Fruit fly (Drosophila melanogaster) whole organism, embryonic: Measurements from ENCODE around the gene EMC3.
A peak's percentile ranks its signal among the peaks of the same experiment; 100 is the strongest.

ENCODE experiments used
- Adf1 ChIP-seq: fragments of 200-800 bp; sonication (Bioruptor generic); IDR thresholded peaks from 2 replicates; pipeline ENCODE4 v1.3.6; 2022; ENCODE audit warnings: missing biosample characterization, missing genetic modification characterization
- Bteb2 ChIP-seq: fragments of 200-800 bp; sonication (Bioruptor generic); optimal IDR thresholded peaks from 2 replicates; lab custom pipeline; 2016; ENCODE audit warnings: missing biosample characterization, missing genetic modification characterization
- CG10274 ChIP-seq: fragments of 200-800 bp; sonication (Bioruptor generic); optimal IDR thresholded peaks from 3 replicates; lab custom pipeline; 2017; ENCODE audit warnings: missing biosample characterization, mild to moderate bottlenecking, missing genetic modification characterization
- CG11398 ChIP-seq: fragments of 200-800 bp; sonication (Bioruptor generic); optimal IDR thresholded peaks from 2 replicates; lab custom pipeline; 2016; ENCODE audit warnings: missing biosample characterization, missing genetic modification characterization
- CG11456 ChIP-seq: fragments of 200-800 bp; sonication (Bioruptor generic); IDR thresholded peaks from 3 replicates; pipeline ENCODE4 v1.3.6; 2022; ENCODE audit warnings: missing biosample characterization, missing genetic modification characterization
- CG12155 ChIP-seq: fragments of 200-800 bp; sonication (Bioruptor generic); optimal IDR thresholded peaks from 3 replicates; lab custom pipeline; 2016; ENCODE audit warnings: missing biosample characterization, missing genetic modification characterization
- CG14667 ChIP-seq: fragments of 200-800 bp; sonication (Bioruptor generic); IDR thresholded peaks from 2 replicates; pipeline ENCODE4 v1.3.6; 2022; ENCODE audit warnings: missing biosample characterization, missing genetic modification characterization
- CG1603 ChIP-seq: fragments of 200-800 bp; sonication (Bioruptor generic); optimal IDR thresholded peaks from 2 replicates; lab custom pipeline; 2019; ENCODE audit warnings: missing biosample characterization, mild to moderate bottlenecking, missing genetic modification characterization, moderate library complexity
- CG17361 ChIP-seq: fragments of 200-800 bp; sonication (Bioruptor generic); IDR thresholded peaks from 3 replicates; pipeline ENCODE4 v1.3.6; 2022; ENCODE audit warnings: missing biosample characterization, missing genetic modification characterization
- CG18476 ChIP-seq: fragments of 200-800 bp; sonication (Bioruptor generic); optimal IDR thresholded peaks from 2 replicates; lab custom pipeline; 2016; ENCODE audit warnings: missing biosample characterization, mild to moderate bottlenecking, missing genetic modification characterization
- CG2129 ChIP-seq: fragments of 200-800 bp; sonication (Bioruptor generic); IDR thresholded peaks from 2 replicates; pipeline ENCODE4 v1.3.6; 2022; ENCODE audit warnings: missing biosample characterization, missing genetic modification characterization; ENCODE audit not compliant: partially characterized antibody
- CG30020 ChIP-seq: fragments of 200-800 bp; optimal IDR thresholded peaks from 2 replicates; lab custom pipeline; 2019; ENCODE audit warnings: missing biosample characterization, mild to moderate bottlenecking, missing genetic modification characterization, moderate library complexity
- CG32532 ChIP-seq: fragments of 200-800 bp; sonication (Bioruptor generic); IDR thresholded peaks from 2 replicates; pipeline ENCODE4 v1.3.6; 2022; ENCODE audit warnings: missing biosample characterization, missing genetic modification characterization
- CG3847 ChIP-seq: fragments of 200-800 bp; sonication (Bioruptor generic); IDR thresholded peaks from 2 replicates; pipeline ENCODE4 v1.3.6; 2022; ENCODE audit warnings: missing biosample characterization, missing genetic modification characterization
- CG8388 ChIP-seq: fragments of 200-800 bp; sonication (Bioruptor generic); optimal IDR thresholded peaks from 2 replicates; lab custom pipeline; 2019; ENCODE audit warnings: missing biosample characterization, mild to moderate bottlenecking, missing genetic modification characterization, moderate library complexity
- CG9437 ChIP-seq: fragments of 200-800 bp; sonication (Bioruptor generic); optimal IDR thresholded peaks from 2 replicates; lab custom pipeline; 2018; ENCODE audit warnings: missing biosample characterization, mild to moderate bottlenecking, missing genetic modification characterization
- CG9797 ChIP-seq: fragments of 200-800 bp; sonication (Bioruptor generic); optimal IDR thresholded peaks from 3 replicates; lab custom pipeline; 2018; ENCODE audit warnings: missing biosample characterization, mild to moderate bottlenecking, missing genetic modification characterization
- Ets97D ChIP-seq: fragments of 200-800 bp; sonication (Bioruptor generic); optimal IDR thresholded peaks from 3 replicates; lab custom pipeline; 2016; ENCODE audit warnings: missing biosample characterization, missing genetic modification characterization
- Hand ChIP-seq: fragments of 200-800 bp; sonication (Bioruptor generic); optimal IDR thresholded peaks from 2 replicates; lab custom pipeline; 2017; ENCODE audit warnings: mild to moderate bottlenecking, missing biosample characterization, missing genetic modification reagents, missing genetic modification characterization
- Hr78 ChIP-seq, 2 experiments: fragments of 200-800 bp in 1 of 2; fragments of >200 bp in 1 of 2; sonication (Bioruptor generic) in 1 of 2; optimal IDR thresholded peaks; 2 replicates each; lab custom pipeline; 2017 to 2019; ENCODE audit warnings: missing biosample characterization in 2 of 2, missing genetic modification characterization in 2 of 2, mild to moderate bottlenecking in 1 of 2, moderate library complexity in 1 of 2
- MBD-R2 ChIP-seq: fragments of 200-800 bp; sonication (Bioruptor generic); IDR thresholded peaks from 2 replicates; pipeline ENCODE4 v1.3.6; 2022; ENCODE audit warnings: missing biosample characterization, missing genetic modification characterization
- Mad ChIP-seq: fragments of 200-800 bp; sonication (Bioruptor generic); optimal IDR thresholded peaks from 2 replicates; lab custom pipeline; 2016; ENCODE audit warnings: missing biosample characterization, missing genetic modification characterization
- NFAT ChIP-seq: fragments of 200-800 bp; sonication (Bioruptor generic); IDR thresholded peaks from 2 replicates; pipeline ENCODE4 v1.3.6; 2022; ENCODE audit warnings: missing biosample characterization, missing genetic modification characterization
- Pdp1 ChIP-seq, 2 experiments: fragments of 200-800 bp; sonication (Bioruptor generic); optimal IDR thresholded peaks; 3 replicates each; lab custom pipeline; 2016; ENCODE audit warnings: missing biosample characterization in 2 of 2, missing genetic modification characterization in 2 of 2, mild to moderate bottlenecking in 1 of 2, moderate library complexity in 1 of 2
- Poxn ChIP-seq: fragments of 200-800 bp; sonication (Bioruptor generic); IDR thresholded peaks from 2 replicates; pipeline ENCODE4 v1.3.6; 2022; ENCODE audit warnings: missing biosample characterization, missing genetic modification characterization
- Rx ChIP-seq: fragments of 200-800 bp; sonication (Bioruptor generic); IDR thresholded peaks from 2 replicates; pipeline ENCODE4 v1.3.6; 2022; ENCODE audit warnings: missing biosample characterization, missing genetic modification characterization
- Sox102F ChIP-seq: fragments of 200-800 bp; sonication (Bioruptor generic); optimal IDR thresholded peaks from 2 replicates; lab custom pipeline; 2018; ENCODE audit warnings: missing biosample characterization, mild to moderate bottlenecking, missing genetic modification characterization, moderate library complexity
- Sry-δ ChIP-seq: fragments of 200-800 bp; sonication (Bioruptor generic); optimal IDR thresholded peaks from 2 replicates; lab custom pipeline; 2016; ENCODE audit warnings: missing biosample characterization, missing genetic modification characterization
- Usf ChIP-seq: fragments of 200-800 bp; sonication (Bioruptor generic); optimal IDR thresholded peaks from 2 replicates; lab custom pipeline; 2017; ENCODE audit warnings: missing genotype, missing biosample characterization, missing genetic modification characterization
- cad ChIP-seq: fragments of >200 bp; optimal IDR thresholded peaks from 2 replicates; lab custom pipeline; 2017; ENCODE audit warnings: missing biosample characterization, missing genetic modification characterization
- chif ChIP-seq, 2 experiments: fragments of 200-800 bp; sonication (Bioruptor generic); optimal IDR thresholded peaks; 3 replicates each; lab custom pipeline; 2016; ENCODE audit warnings: missing biosample characterization in 2 of 2, missing genetic modification characterization in 2 of 2
- chn ChIP-seq: fragments of 200-800 bp; sonication (Bioruptor generic); optimal IDR thresholded peaks from 2 replicates; lab custom pipeline; 2016; ENCODE audit warnings: missing biosample characterization, missing genetic modification characterization
- ci ChIP-seq: fragments of 200-800 bp; sonication (Bioruptor generic); IDR thresholded peaks from 3 replicates; pipeline ENCODE4 v1.3.6; 2022; ENCODE audit warnings: missing biosample characterization, missing genetic modification characterization
- dmrt11E ChIP-seq: fragments of 200-800 bp; sonication (Bioruptor generic); optimal IDR thresholded peaks from 3 replicates; lab custom pipeline; 2018; ENCODE audit warnings: missing biosample characterization, mild to moderate bottlenecking, missing genetic modification characterization, moderate library complexity
- gem ChIP-seq: fragments of 200-800 bp; sonication (Bioruptor generic); optimal IDR thresholded peaks from 2 replicates; lab custom pipeline; 2019; ENCODE audit warnings: missing biosample characterization, mild to moderate bottlenecking, missing genetic modification characterization, moderate library complexity
- grau ChIP-seq: fragments of 200-800 bp; optimal IDR thresholded peaks from 3 replicates; lab custom pipeline; 2019; ENCODE audit warnings: missing biosample characterization, mild to moderate bottlenecking, missing genetic modification characterization, moderate library complexity
- gt ChIP-seq: fragments of 200-800 bp; sonication (Bioruptor generic); IDR thresholded peaks from 2 replicates; pipeline ENCODE4 v1.3.6; 2022; ENCODE audit warnings: missing biosample characterization, missing genetic modification characterization
- inv ChIP-seq: fragments of 200-800 bp; sonication (Bioruptor generic); IDR thresholded peaks from 2 replicates; pipeline ENCODE4 v1.3.6; 2022; ENCODE audit warnings: missing biosample characterization, missing genetic modification characterization; ENCODE audit not compliant: partially characterized antibody
- lilli ChIP-seq: fragments of 200-800 bp; sonication (Bioruptor generic); optimal IDR thresholded peaks from 3 replicates; lab custom pipeline; 2016; ENCODE audit warnings: missing biosample characterization, missing genetic modification characterization
- nmo ChIP-seq: fragments of 200-800 bp; sonication (Bioruptor generic); optimal IDR thresholded peaks from 2 replicates; lab custom pipeline; 2018; ENCODE audit warnings: missing biosample characterization, mild to moderate bottlenecking, missing genetic modification characterization, moderate library complexity
- nom ChIP-seq: fragments of 200-800 bp; sonication (Bioruptor generic); optimal IDR thresholded peaks from 2 replicates; lab custom pipeline; 2017; ENCODE audit warnings: missing biosample characterization, missing genetic modification characterization, mild to moderate bottlenecking, moderate library complexity, missing genetic modification reagents
- oc ChIP-seq: fragments of 200-800 bp; sonication (Bioruptor generic); optimal IDR thresholded peaks from 2 replicates; lab custom pipeline; 2018; ENCODE audit warnings: missing biosample characterization, mild to moderate bottlenecking, missing genetic modification characterization, moderate library complexity
- phol ChIP-seq: fragments of 200-800 bp; sonication (Bioruptor generic); optimal IDR thresholded peaks from 3 replicates; lab custom pipeline; 2018; ENCODE audit warnings: missing biosample characterization, mild to moderate bottlenecking, missing genetic modification characterization, moderate library complexity
- prd ChIP-seq, 3 experiments: fragments of >200 bp in 2 of 3; fragments of 200-800 bp in 1 of 3; sonication (Bioruptor generic) in 1 of 3; optimal IDR thresholded peaks in 2 of 3; IDR thresholded peaks in 1 of 3; 2 replicates in 2 of 3; 3 replicates in 1 of 3; pipeline versions ENCODE4 v1.3.6 to Lab custom; 2017 to 2022; ENCODE audit warnings: missing biosample characterization in 1 of 3, missing genetic modification characterization in 1 of 3
- pzg ChIP-seq: fragments of 200-800 bp; sonication (Bioruptor generic); optimal IDR thresholded peaks from 3 replicates; lab custom pipeline; 2018; ENCODE audit warnings: missing biosample characterization, mild to moderate bottlenecking, missing genetic modification characterization, moderate library complexity
- shn ChIP-seq: fragments of 200-800 bp; sonication (Bioruptor generic); optimal IDR thresholded peaks from 3 replicates; lab custom pipeline; 2016; ENCODE audit warnings: missing biosample characterization, missing genetic modification characterization
- slbo ChIP-seq: fragments of 200-800 bp; sonication (Bioruptor generic); IDR thresholded peaks from 2 replicates; pipeline ENCODE4 v1.3.6; 2022; ENCODE audit warnings: missing biosample characterization, missing genetic modification characterization

The EMC3 gene

DNA sequence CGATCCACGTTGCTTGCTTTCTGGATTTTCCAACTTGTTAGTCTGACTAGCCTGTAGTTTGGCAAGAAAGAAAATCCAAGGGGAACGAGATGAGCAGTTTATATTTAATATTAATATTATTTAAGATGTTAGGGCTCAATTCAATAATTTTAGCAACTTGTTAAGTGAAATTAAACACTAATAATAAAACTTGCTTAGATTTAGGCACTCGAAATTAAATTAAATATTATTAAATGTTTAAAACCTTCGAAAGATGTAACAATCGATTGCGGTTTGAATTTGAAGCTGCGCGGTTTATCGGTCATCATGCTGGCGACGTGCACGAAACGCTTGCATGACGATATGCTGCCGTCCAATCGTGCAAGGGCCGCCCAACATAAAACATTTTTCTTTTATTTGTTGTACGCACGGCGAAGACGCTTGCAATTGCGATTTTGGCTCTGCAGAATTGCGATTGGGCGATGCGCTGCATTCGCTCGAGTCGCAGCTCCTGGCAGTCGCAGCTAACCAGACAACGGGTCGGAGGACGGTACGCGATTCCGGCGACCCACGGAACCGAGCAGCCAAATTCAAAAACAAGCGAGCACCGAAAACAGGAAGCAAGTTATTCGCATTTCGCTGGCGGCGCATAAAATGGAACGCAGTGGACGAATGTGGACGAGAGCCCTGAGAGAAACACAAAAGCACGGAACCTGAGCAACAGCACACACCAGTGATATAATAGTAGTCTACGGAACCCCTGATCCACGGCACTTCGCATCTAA lies 5.0 kb upstream of the EMC3 start, which contains the start of the genes Vha16-5 and CG12299 (continued):
- no peak for TF ChIP-seq Hr78 (GFP tag; optimal IDR thresholded peaks at IDR 0.05; lab: Kevin White, UChicago)
- TF ChIP-seq CG8388, result peak; percentile 39
- TF ChIP-seq nmo (GFP tag; lab: Kevin White, UChicago), result peak; percentile 75
- TF ChIP-seq gt (GFP tag; lab: Robert Waterston, UW), result peak; percentile 69
- TF ChIP-seq CG11398 (GFP tag; lab: Kevin White, UChicago), result peak; percentile 79
- TF ChIP-seq ci (GFP tag; lab: Robert Waterston, UW), result peak; percentile 97
- TF ChIP-seq Bteb2 (GFP tag; lab: Kevin White, UChicago), result peak; percentile 85
- TF ChIP-seq nom (GFP tag; lab: Kevin White, UChicago), result no peak
- TF ChIP-seq Hand, result no peak
- peak; percentile 80 to 85 for TF ChIP-seq chif (GFP tag; optimal IDR thresholded peaks at IDR 0.05; lab: Kevin White, UChicago)
- peak; percentile 47 for TF ChIP-seq CG9437 (GFP tag; lab: Kevin White, UChicago)
- TF ChIP-seq Sry-δ (GFP tag; lab: Kevin White, UChicago), result peak; percentile 71
- no peak for TF ChIP-seq cad (GFP tag; lab: Kevin White, UChicago)
- peak; percentile 70 for TF ChIP-seq CG14667
- TF ChIP-seq inv (GFP tag; lab: Robert Waterston, UW), result peak; percentile 73
- no peak for TF ChIP-seq CG10274 (GFP tag; lab: Kevin White, UChicago)
- TF ChIP-seq pzg (GFP tag; lab: Kevin White, UChicago), result peak; percentile 68

DNA sequence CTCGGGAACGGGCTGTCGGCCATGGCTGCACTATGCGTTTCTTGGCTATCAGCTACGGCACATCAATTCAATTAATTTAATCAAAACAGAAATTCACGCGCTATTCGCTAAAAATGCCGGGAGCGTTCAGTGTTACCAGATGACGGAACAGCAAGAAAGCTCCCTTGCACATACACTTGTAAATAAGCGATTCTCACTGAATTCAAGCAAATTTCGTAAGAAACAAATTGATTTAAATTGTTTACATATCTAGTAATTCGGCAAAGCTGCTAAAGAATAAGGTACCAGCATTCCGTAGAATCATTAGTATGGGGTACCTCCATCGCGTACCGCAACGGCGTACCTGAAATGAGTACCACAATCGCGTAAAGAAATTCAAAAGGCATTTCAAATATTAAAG lies 3.7 kb upstream of the EMC3 start, which contains the start of gene Nup107:
Gene Nup107 (minus strand): TSS at position 149 of the 400 bp plus-strand sequence.
- TF ChIP-seq Mad (no peak), CG18476 (GFP tag; lab: Kevin White, UChicago) (no peak), Sox102F (GFP tag; lab: Kevin White, UChicago) (peak; percentile 11), chn (peak; percentile 30), Rx (GFP tag; lab: Robert Waterston, UW) (no peak), phol (tag; lab: Kevin White, UChicago) (peak; percentile 62), Sry-δ (GFP tag; lab: Kevin White, UChicago) (peak; percentile 58), Pdp1 (GFP tag; optimal IDR thresholded peaks at IDR 0.05; lab: Kevin White, UChicago) (peak in 1 of 2 experiments; percentile 52), CG11456 (GFP tag; lab: Robert Waterston, UW) (0 out of 3 replicates have a peak, but pooled peaks have one; percentile 27), CG2129 (GFP tag; lab: Robert Waterston, UW) (no peak), CG9797 (GFP tag; lab: Kevin White, UChicago) (peak; percentile 68), oc (tag; lab: Kevin White, UChicago) (no peak), CG12155 (GFP tag; lab: Kevin White, UChicago) (peak; percentile 60), shn (GFP tag; lab: Kevin White, UChicago) (peak; percentile 30), dmrt11E (tag; lab: Kevin White, UChicago) (peak; percentile 26), Poxn (no peak), prd (optimal IDR thresholded peaks at IDR 0.05; lab: Kevin White, UChicago) (no peak), prd (GFP tag; IDR thresholded peaks at IDR 0.05; lab: Robert Waterston, UW) (peak; percentile 31; the same call in 1 of the 3 replicates), CG1603 (tag; lab: Kevin White, UChicago) (peak; percentile 81), lilli (GFP tag; lab: Kevin White, UChicago) (peak; percentile 21), CG3847 (GFP tag; lab: Robert Waterston, UW) (0 out of 2 replicates have a peak, but pooled peaks have one; percentile 25), CG32532 (GFP tag; lab: Robert Waterston, UW) (0 out of 2 replicates have a peak, but pooled peaks have one; percentile 14), Ets97D (GFP tag; lab: Kevin White, UChicago) (peak; percentile 8), CG30020 (tag; lab: Kevin White, UChicago) (peak; percentile 88), gem (tag; lab: Kevin White, UChicago) (peak; percentile 54), CG17361 (GFP tag; lab: Robert Waterston, UW) (peak; percentile 32; the same call in 1 of the 3 replicates), grau (tag; lab: Kevin White, UChicago) (peak; percentile 40), Usf (no peak), NFAT (GFP tag; lab: Robert Waterston, UW) (0 out of 2 replicates have a peak, but pooled peaks have one; percentile 7), MBD-R2 (GFP tag; lab: Robert Waterston, UW) (peak; percentile 85), slbo (GFP tag; lab: Robert Waterston, UW) (peak; percentile 54; the same call in 1 of the 2 replicates), Adf1 (GFP tag; lab: Robert Waterston, UW) (no peak)
